Fruit fly (Drosophila melanogaster) whole organism, prepupa: ENCODE results near the gene Vajk2.

Experiments used
- CG10631 ChIP-seq: fragments of 200-800 bp; sonication (Bioruptor generic); optimal IDR thresholded peaks from 2 replicates; lab custom pipeline; 2016; ENCODE audit warnings: missing biosample characterization, missing genetic modification characterization
- CG10669 ChIP-seq: fragments of 200-800 bp; sonication (Bioruptor generic); optimal IDR thresholded peaks from 3 replicates; lab custom pipeline; 2018; ENCODE audit warnings: missing biosample characterization, mild to moderate bottlenecking, missing genetic modification characterization, moderate library complexity
- CG11294 ChIP-seq: fragments of 200-800 bp; sonication (Bioruptor generic); IDR thresholded peaks from 2 replicates; pipeline ENCODE4 v1.3.6; 2022; ENCODE audit warnings: missing biosample characterization, missing genetic modification characterization
- CG11762 ChIP-seq: fragments of 200-800 bp; sonication (Bioruptor generic); optimal IDR thresholded peaks from 3 replicates; lab custom pipeline; 2016; ENCODE audit warnings: missing biosample characterization, missing genetic modification characterization; ENCODE audit not compliant: insufficient read depth
- CG11902 ChIP-seq: fragments of 200-800 bp; sonication (Bioruptor generic); optimal IDR thresholded peaks from 3 replicates; lab custom pipeline; 2016; ENCODE audit warnings: missing biosample characterization, missing genetic modification characterization
- CG1621 ChIP-seq: fragments of 200-800 bp; sonication (Bioruptor generic); optimal IDR thresholded peaks from 3 replicates; lab custom pipeline; 2018; ENCODE audit warnings: missing biosample characterization, mild to moderate bottlenecking, missing genetic modification characterization
- CG16779 ChIP-seq: fragments of 200-800 bp; sonication (Bioruptor generic); optimal IDR thresholded peaks from 3 replicates; lab custom pipeline; 2017; ENCODE audit warnings: missing biosample characterization, mild to moderate bottlenecking, missing genetic modification characterization
- CG3032 ChIP-seq: fragments of 200-800 bp; optimal IDR thresholded peaks from 2 replicates; lab custom pipeline; 2019; ENCODE audit warnings: missing biosample characterization, mild to moderate bottlenecking, missing genetic modification characterization, moderate library complexity
- CG31627 ChIP-seq: fragments of 200-800 bp; sonication (Bioruptor generic); optimal IDR thresholded peaks from 3 replicates; lab custom pipeline; 2016; ENCODE audit warnings: missing biosample characterization, missing genetic modification characterization
- CG32006 ChIP-seq: fragments of 200-800 bp; sonication (Bioruptor generic); optimal IDR thresholded peaks from 3 replicates; lab custom pipeline; 2017; ENCODE audit warnings: missing biosample characterization, mild to moderate bottlenecking, missing genetic modification characterization
- CG34406 ChIP-seq: fragments of 200-800 bp; sonication (Bioruptor generic); optimal IDR thresholded peaks from 3 replicates; lab custom pipeline; 2016; ENCODE audit warnings: missing biosample characterization, missing genetic modification characterization
- CG3919 ChIP-seq: fragments of 200-800 bp; sonication (Bioruptor generic); optimal IDR thresholded peaks from 3 replicates; lab custom pipeline; 2016; ENCODE audit warnings: missing biosample characterization, missing genetic modification characterization
- CG6276 ChIP-seq: fragments of 200-800 bp; sonication (Bioruptor generic); optimal IDR thresholded peaks from 2 replicates; lab custom pipeline; 2017; ENCODE audit warnings: missing biosample characterization, mild to moderate bottlenecking, missing genetic modification characterization
- CG6854 ChIP-seq: fragments of 200-800 bp; sonication (Bioruptor generic); optimal IDR thresholded peaks from 2 replicates; lab custom pipeline; 2017; ENCODE audit warnings: missing biosample characterization, mild to moderate bottlenecking, missing genetic modification characterization
- CG7368 ChIP-seq: fragments of 200-800 bp; sonication (Bioruptor generic); optimal IDR thresholded peaks from 3 replicates; lab custom pipeline; 2016; ENCODE audit warnings: missing biosample characterization, missing genetic modification characterization
- CG8319 ChIP-seq: fragments of 200-800 bp; sonication (Bioruptor generic); optimal IDR thresholded peaks from 3 replicates; lab custom pipeline; 2016; ENCODE audit warnings: missing biosample characterization, missing genetic modification characterization
- CG8632 ChIP-seq: fragments of 200-800 bp; sonication (Bioruptor generic); optimal IDR thresholded peaks from 3 replicates; lab custom pipeline; 2016; ENCODE audit warnings: missing biosample characterization, missing genetic modification characterization
- Eip75B ChIP-seq: fragments of 200-800 bp; sonication (Bioruptor generic); optimal IDR thresholded peaks from 3 replicates; lab custom pipeline; 2016; ENCODE audit warnings: missing biosample characterization, missing genetic modification characterization
- Eip78C ChIP-seq: fragments of 200-800 bp; sonication (Bioruptor generic); peaks from one replicate; lab custom pipeline; 2016; ENCODE audit warnings: missing biosample characterization, missing genetic modification characterization
- Ets96B ChIP-seq: fragments of 200-800 bp; optimal IDR thresholded peaks from 2 replicates; lab custom pipeline; 2019; ENCODE audit warnings: missing biosample characterization, mild to moderate bottlenecking, missing genetic modification characterization, moderate library complexity
- Gug ChIP-seq: fragments of 200-800 bp; sonication (Bioruptor generic); IDR thresholded peaks from 2 replicates; pipeline ENCODE4 v1.3.6; 2022; ENCODE audit warnings: missing biosample characterization, missing genetic modification characterization
- Hr39 ChIP-seq: fragments of 200-800 bp; sonication (Bioruptor generic); optimal IDR thresholded peaks from 2 replicates; lab custom pipeline; 2016; ENCODE audit warnings: missing biosample characterization, missing genetic modification characterization
- Hr4 ChIP-seq: fragments of 200-800 bp; sonication (Bioruptor generic); optimal IDR thresholded peaks from 3 replicates; lab custom pipeline; 2016; ENCODE audit warnings: missing biosample characterization, missing genetic modification characterization
- Lpt ChIP-seq: fragments of 200-800 bp; sonication (Bioruptor generic); optimal IDR thresholded peaks from 3 replicates; lab custom pipeline; 2016; ENCODE audit warnings: missing biosample characterization, missing genetic modification characterization
- Met ChIP-seq: fragments of 200-800 bp; sonication (Bioruptor generic); optimal IDR thresholded peaks from 3 replicates; lab custom pipeline; 2016; ENCODE audit warnings: missing biosample characterization, missing genetic modification characterization
- OdsH ChIP-seq: fragments of 200-800 bp; sonication (Bioruptor generic); optimal IDR thresholded peaks from 3 replicates; lab custom pipeline; 2016; ENCODE audit warnings: missing biosample characterization, missing genetic modification characterization
- Smox ChIP-seq: fragments of 200-800 bp; sonication (Bioruptor generic); optimal IDR thresholded peaks from 3 replicates; lab custom pipeline; 2016; ENCODE audit warnings: missing biosample characterization, missing genetic modification characterization
- Sox15 ChIP-seq: fragments of 200-800 bp; sonication (Bioruptor generic); optimal IDR thresholded peaks from 3 replicates; lab custom pipeline; 2016; ENCODE audit warnings: missing biosample characterization, missing genetic modification characterization
- acj6 ChIP-seq: fragments of 200-800 bp; sonication (Bioruptor generic); optimal IDR thresholded peaks from 3 replicates; lab custom pipeline; 2016; ENCODE audit warnings: missing biosample characterization, missing genetic modification characterization
- cyc ChIP-seq: fragments of 200-800 bp; sonication (Bioruptor generic); optimal IDR thresholded peaks from 3 replicates; lab custom pipeline; 2016; ENCODE audit warnings: missing biosample characterization, missing genetic modification characterization
- dsx ChIP-seq: fragments of 200-800 bp; optimal IDR thresholded peaks from 3 replicates; lab custom pipeline; 2019; ENCODE audit warnings: missing biosample characterization, mild to moderate bottlenecking, missing genetic modification characterization, moderate library complexity; ENCODE audit not compliant: poor library complexity, severe bottlenecking
- esn ChIP-seq: fragments of 200-800 bp; sonication (Bioruptor generic); optimal IDR thresholded peaks from 2 replicates; lab custom pipeline; 2016; ENCODE audit warnings: missing biosample characterization, mild to moderate bottlenecking, missing genetic modification characterization, moderate library complexity
- fd59A ChIP-seq: fragments of 200-800 bp; sonication (Bioruptor generic); optimal IDR thresholded peaks from 2 replicates; lab custom pipeline; 2017; ENCODE audit warnings: missing biosample characterization, mild to moderate bottlenecking, missing genetic modification characterization, missing genetic modification reagents
- fd85E ChIP-seq: fragments of 200-800 bp; sonication (Bioruptor generic); optimal IDR thresholded peaks from 3 replicates; lab custom pipeline; 2016; ENCODE audit warnings: missing biosample characterization, missing genetic modification characterization
- fkh ChIP-seq: fragments of 200-800 bp; sonication (Bioruptor generic); optimal IDR thresholded peaks from 3 replicates; lab custom pipeline; 2017; ENCODE audit warnings: missing biosample characterization, mild to moderate bottlenecking, missing genetic modification characterization, moderate library complexity
- lz ChIP-seq: fragments of 200-800 bp; sonication (Bioruptor generic); optimal IDR thresholded peaks from 3 replicates; lab custom pipeline; 2016; ENCODE audit warnings: missing biosample characterization, missing genetic modification characterization
- net ChIP-seq: fragments of 200-800 bp; sonication (Bioruptor generic); optimal IDR thresholded peaks from 3 replicates; lab custom pipeline; 2016; ENCODE audit warnings: missing biosample characterization, missing genetic modification characterization
- pdm3 ChIP-seq: fragments of 200-800 bp; sonication (Bioruptor generic); optimal IDR thresholded peaks from 3 replicates; lab custom pipeline; 2016; ENCODE audit warnings: missing biosample characterization, missing genetic modification characterization
- salr ChIP-seq, 2 experiments: fragments of 200-800 bp; sonication (Bioruptor generic); optimal IDR thresholded peaks; 3 replicates each; lab custom pipeline; 2016 to 2018; ENCODE audit warnings: missing biosample characterization in 2 of 2, missing genetic modification characterization in 2 of 2, mild to moderate bottlenecking in 1 of 2
- ss ChIP-seq, 2 experiments: fragments of 200-800 bp; sonication (Bioruptor generic); optimal IDR thresholded peaks; 2 replicates in 1 of 2; 3 replicates in 1 of 2; lab custom pipeline; 2017 to 2018; ENCODE audit warnings: mild to moderate bottlenecking in 2 of 2, missing biosample characterization in 2 of 2, missing genetic modification characterization in 2 of 2, moderate library complexity in 1 of 2
- svp ChIP-seq: fragments of 200-800 bp; sonication (Bioruptor generic); peaks from one replicate; lab custom pipeline; 2016; ENCODE audit warnings: missing biosample characterization, missing genetic modification characterization
- vri ChIP-seq: fragments of 200-800 bp; sonication (Bioruptor generic); optimal IDR thresholded peaks from 3 replicates; lab custom pipeline; 2016; ENCODE audit warnings: missing biosample characterization, mild to moderate bottlenecking, missing genetic modification characterization

Gene Vajk2

DNA sequence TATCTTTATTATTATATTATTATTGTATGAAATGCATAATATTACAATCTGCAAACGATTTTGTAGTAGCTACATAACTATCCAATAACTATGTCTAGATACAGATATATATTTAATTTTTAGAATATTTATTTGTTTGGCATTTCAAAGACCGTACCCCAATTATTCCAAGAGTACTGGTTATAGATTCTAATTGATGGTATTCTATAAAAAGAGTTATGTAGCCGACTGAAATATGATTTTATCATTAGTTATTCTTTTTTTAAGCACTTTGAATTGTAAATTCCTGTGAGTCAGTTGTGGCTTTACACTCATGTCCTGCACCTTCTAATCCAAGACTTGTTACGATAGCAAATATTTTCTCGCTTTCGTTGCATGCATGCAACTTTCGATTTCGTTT lies 8.8 kb downstream of the Vajk2 start (continued):
- TF ChIP-seq acj6 (GFP tag; lab: Kevin White, UChicago), result peak; percentile 3
- TF ChIP-seq Met, result no peak
- no peak for TF ChIP-seq Sox15 (GFP tag; lab: Kevin White, UChicago)
- no peak for TF ChIP-seq CG1621
- TF ChIP-seq CG10631 (GFP tag; lab: Kevin White, UChicago), result peak; percentile 4
- no peak for TF ChIP-seq fd59A (GFP tag; lab: Kevin White, UChicago)
- TF ChIP-seq OdsH (GFP tag; lab: Kevin White, UChicago), result peak; percentile 23
- TF ChIP-seq Hr39, result no peak
- TF ChIP-seq Eip75B (GFP tag; lab: Kevin White, UChicago), result no peak
- no peak for TF ChIP-seq CG11294
- TF ChIP-seq CG11902 (GFP tag; lab: Kevin White, UChicago), result no peak
- TF ChIP-seq vri (GFP tag; lab: Kevin White, UChicago), result no peak
- no peak for TF ChIP-seq lz (GFP tag; lab: Kevin White, UChicago)
- TF ChIP-seq cyc (GFP tag; lab: Kevin White, UChicago), result no peak
- TF ChIP-seq CG16779, result no peak
- TF ChIP-seq CG3032 (tag; lab: Kevin White, UChicago), result no peak
- no peak for TF ChIP-seq fkh (GFP tag; lab: Kevin White, UChicago)
- no peak for TF ChIP-seq dsx (GFP tag; lab: Kevin White, UChicago)
- peak; percentile 85 for TF ChIP-seq CG32006
- peak; percentile 46 for TF ChIP-seq Hr4 (GFP tag; lab: Kevin White, UChicago)
- no peak for TF ChIP-seq CG3919 (GFP tag; lab: Kevin White, UChicago)
- no peak for TF ChIP-seq Ets96B
- no peak for TF ChIP-seq Smox (GFP tag; lab: Kevin White, UChicago)

DNA sequence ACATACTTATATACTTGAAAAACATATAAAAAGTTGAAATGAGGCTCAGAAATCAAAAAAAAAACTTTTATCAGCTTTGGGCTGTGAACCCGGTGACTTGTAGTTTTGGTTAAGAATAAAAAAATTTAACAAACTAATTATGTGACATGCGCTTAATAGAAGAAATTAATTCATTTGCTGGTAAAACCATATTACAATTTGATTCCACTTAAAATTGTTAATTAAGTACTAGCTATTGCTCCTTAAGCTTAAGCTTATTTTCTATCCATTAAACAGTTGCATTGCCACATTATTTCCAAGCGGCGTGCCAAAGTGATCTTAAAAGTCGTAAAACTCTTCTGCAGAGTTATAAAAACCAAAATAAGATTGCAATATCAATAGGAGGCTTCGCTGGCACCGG lies 10.5 kb downstream of the Vajk2 start:
- TF ChIP-seq pdm3 (GFP tag; lab: Kevin White, UChicago) (peak; percentile 26), dsx (GFP tag; lab: Kevin White, UChicago) (no peak), esn (GFP tag; lab: Kevin White, UChicago) (no peak), CG6276 (peak; percentile 33), salr (GFP tag; optimal IDR thresholded peaks at IDR 0.05; lab: Kevin White, UChicago) (no peak), fd85E (GFP tag; lab: Kevin White, UChicago) (no peak), CG34406 (no peak), ss (GFP tag; optimal IDR thresholded peaks at IDR 0.05; lab: Kevin White, UChicago) (no peak), CG7368 (GFP tag; lab: Kevin White, UChicago) (no peak), Lpt (GFP tag; lab: Kevin White, UChicago) (no peak), CG11902 (GFP tag; lab: Kevin White, UChicago) (no peak), CG11294 (no peak), CG8632 (no peak), CG8319 (GFP tag; lab: Kevin White, UChicago) (no peak), net (GFP tag; lab: Kevin White, UChicago) (no peak), CG32006 (peak; percentile 35), CG6854 (GFP tag; lab: Kevin White, UChicago) (no peak), Eip78C (GFP tag; lab: Kevin White, UChicago) (peak; percentile 58), CG16779 (no peak), Gug (GFP tag; lab: Robert Waterston, UW) (no peak), CG31627 (GFP tag; lab: Kevin White, UChicago) (no peak), Smox (GFP tag; lab: Kevin White, UChicago) (no peak), CG3919 (GFP tag; lab: Kevin White, UChicago) (no peak), CG11762 (GFP tag; lab: Kevin White, UChicago) (no peak), Met (no peak), svp (peak; percentile 56), CG10669 (GFP tag; lab: Kevin White, UChicago) (no peak)
- TF ChIP-seq, all 60 proteins: peak for 5
